Fruit fly (Drosophila melanogaster): ENCODE measurements around the gene Mtr3.

Gene Mtr3

DNA sequence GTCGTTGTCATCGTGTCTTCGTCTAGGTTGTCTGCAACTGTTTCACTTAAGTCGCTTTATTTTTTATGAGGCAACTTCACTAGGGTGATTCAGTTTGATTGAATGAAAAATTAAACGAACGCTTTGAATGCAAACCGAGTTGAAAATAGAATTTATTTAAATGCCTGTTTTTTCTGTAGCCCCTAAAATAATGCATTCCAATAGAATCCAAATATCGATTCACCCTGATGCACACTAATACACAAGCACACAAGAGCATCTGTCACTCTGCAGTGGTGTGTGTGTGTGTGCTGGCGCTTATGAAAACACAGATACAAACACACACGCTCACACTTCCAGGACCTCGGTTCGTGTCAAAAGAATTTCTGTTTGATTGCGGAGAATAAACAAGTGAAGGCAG is 48.3 kb upstream of the Mtr3 start (continued):
- no peak for TF ChIP-seq Blimp-1 (GFP tag; optimal IDR thresholded peaks at IDR 0.05)
- no peak for TF ChIP-seq topi (GFP tag; optimal IDR thresholded peaks at IDR 0.05)
- TF ChIP-seq CG3032 (tag; optimal IDR thresholded peaks at IDR 0.05) = no peak
- TF ChIP-seq CG10669 (GFP tag; optimal IDR thresholded peaks at IDR 0.05) = no peak
- TF ChIP-seq CG9139 (GFP tag; optimal IDR thresholded peaks at IDR 0.05) = peak; percentile 6
- no peak for TF ChIP-seq fd85E (GFP tag; optimal IDR thresholded peaks at IDR 0.05)

- TF ChIP-seq Ets21C (GFP tag; optimal IDR thresholded peaks at IDR 0.05) (no peak), CG6808 (GFP tag; optimal IDR thresholded peaks at IDR 0.05) (no peak)
Observed at dm6 chr3L:19955699-19956098, 42.2 kb upstream of the Mtr3 start, which contains the start of gene CG42263. Gene CG42263, minus strand, starts transcription at chr3L:19955799.

- no peak for TF ChIP-seq Ets21C (GFP tag; optimal IDR thresholded peaks at IDR 0.05)
- no peak for TF ChIP-seq fkh (GFP tag; optimal IDR thresholded peaks at IDR 0.05)
- TF ChIP-seq CG4318 (GFP tag; optimal IDR thresholded peaks at IDR 0.05) = no peak
Observed at dm6 chr3L:19954426-19954825, 40.9 kb upstream of the Mtr3 start, which contains the start of gene CG42654. Gene CG42654, minus strand, starts transcription at chr3L:19954526.

dm6 chr3L:19953612-19954011 is 40.1 kb upstream of the Mtr3 start, which contains the start of gene CG42655:
Gene CG42655, minus strand, starts transcription at chr3L:19953712.
- TF ChIP-seq dsx (GFP tag; optimal IDR thresholded peaks at IDR 0.05; ENCODE audit: poor library complexity, severe bottlenecking) = no peak
- no peak for TF ChIP-seq Eip93F (GFP tag; optimal IDR thresholded peaks at IDR 0.05)
- no peak for TF ChIP-seq CG16779 (tag; optimal IDR thresholded peaks at IDR 0.05)
- no peak for TF ChIP-seq CG11762 (GFP tag; optimal IDR thresholded peaks at IDR 0.05; ENCODE audit: insufficient read depth)
- TF ChIP-seq Ets96B (tag; optimal IDR thresholded peaks at IDR 0.05) = no peak
- no peak for TF ChIP-seq Sox14 (GFP tag; optimal IDR thresholded peaks at IDR 0.05)

- no peak for TF ChIP-seq salr (GFP tag; optimal IDR thresholded peaks at IDR 0.05)
- no peak for TF ChIP-seq CG31627 (GFP tag; optimal IDR thresholded peaks at IDR 0.05)
- no peak for TF ChIP-seq Ets96B (tag; optimal IDR thresholded peaks at IDR 0.05)
- TF ChIP-seq pdm3 (GFP tag; optimal IDR thresholded peaks at IDR 0.05) = no peak
- TF ChIP-seq lz (GFP tag; optimal IDR thresholded peaks at IDR 0.05) = no peak
- TF ChIP-seq CG6792 (GFP tag; optimal IDR thresholded peaks at IDR 0.05) = no peak
- no peak for TF ChIP-seq Sox14 (GFP tag; optimal IDR thresholded peaks at IDR 0.05)
- TF ChIP-seq Met (GFP tag; optimal IDR thresholded peaks at IDR 0.05) = no peak
- no peak for TF ChIP-seq Hr39 (GFP tag; optimal IDR thresholded peaks at IDR 0.05)
- TF ChIP-seq CG32006 (GFP tag; optimal IDR thresholded peaks at IDR 0.05) = no peak
- no peak for TF ChIP-seq CG15336 (GFP tag; IDR thresholded peaks at IDR 0.05)
- no peak for TF ChIP-seq Gug (GFP tag; IDR thresholded peaks at IDR 0.05)
- no peak for TF ChIP-seq Ets21C (GFP tag; optimal IDR thresholded peaks at IDR 0.05)
- TF ChIP-seq CG6276 (GFP tag; optimal IDR thresholded peaks at IDR 0.05) = no peak
- no peak for TF ChIP-seq CG3032 (tag; optimal IDR thresholded peaks at IDR 0.05)
- no peak for TF ChIP-seq CG6854 (GFP tag; optimal IDR thresholded peaks at IDR 0.05)
- no peak for TF ChIP-seq OdsH (GFP tag; optimal IDR thresholded peaks at IDR 0.05)
- no peak for TF ChIP-seq ss (GFP tag; optimal IDR thresholded peaks at IDR 0.05)
- no peak for TF ChIP-seq Hr4 (GFP tag; optimal IDR thresholded peaks at IDR 0.05)
- no peak for TF ChIP-seq Sox15 (GFP tag; optimal IDR thresholded peaks at IDR 0.05)
Observed at dm6 chr3L:19952690-19953089, 39.2 kb upstream of the Mtr3 start, which contains the start of gene CG33710. Gene CG33710, minus strand, starts transcription at chr3L:19952790.

- no peak for TF ChIP-seq svp (GFP tag)
- TF ChIP-seq CG34406 (GFP tag; optimal IDR thresholded peaks at IDR 0.05) = no peak
Observed at dm6 chr3L:19951868-19952267, 38.4 kb upstream of the Mtr3 start, which contains the start of gene CG34258. Gene CG34258, minus strand, starts transcription at chr3L:19951968.

All from whole organism, prepupa.